Worm (Caenorhabditis elegans) whole organism, young adult: ENCODE results near the gene vps-29.

Experiments used
- B0336.3 ChIP-seq: fragments of 200-800 bp; sonication (Bioruptor generic); IDR thresholded peaks from 2 replicates; pipeline ENCODE4 v1.3.6; 2022; ENCODE audit warnings: missing genetic modification characterization, missing compliant biosample characterization
- D2030.7 ChIP-seq: fragments of 200-800 bp; sonication (Bioruptor generic); IDR thresholded peaks from 2 replicates; pipeline ENCODE4 v1.3.6; 2022; ENCODE audit warnings: missing genetic modification reagents, missing genetic modification characterization, missing compliant biosample characterization
- F10E7.11 ChIP-seq: sonication (generic microtip); optimal IDR thresholded peaks from 2 replicates; lab custom pipeline; 2017; ENCODE audit warnings: mild to moderate bottlenecking, missing genetic modification characterization, moderate library complexity, missing compliant biosample characterization
- F22D6.2 ChIP-seq: sonication (generic microtip); optimal IDR thresholded peaks from 2 replicates; lab custom pipeline; 2016; ENCODE audit warnings: mild to moderate bottlenecking, missing genetic modification characterization, missing compliant biosample characterization
- F33H1.4 ChIP-seq: fragments of 200-800 bp; sonication (Bioruptor generic); IDR thresholded peaks from 2 replicates; pipeline ENCODE4 v1.3.6; 2022; ENCODE audit warnings: missing genetic modification reagents, missing genetic modification characterization, missing compliant biosample characterization
- F39B2.1 ChIP-seq: fragments of 200-800 bp; sonication (Bioruptor generic); IDR thresholded peaks from 2 replicates; pipeline ENCODE4 v1.3.6; 2022; ENCODE audit warnings: missing genetic modification reagents, missing genetic modification characterization, missing compliant biosample characterization
- F52B5.7 ChIP-seq: sonication (generic microtip); optimal IDR thresholded peaks from 2 replicates; lab custom pipeline; 2016; ENCODE audit warnings: mild to moderate bottlenecking, missing genetic modification characterization, missing compliant biosample characterization
- K11D2.4 ChIP-seq: fragments of 200-800 bp; sonication (Bioruptor generic); IDR thresholded peaks from 2 replicates; pipeline ENCODE4 v1.3.6; 2022; ENCODE audit warnings: missing genetic modification reagents, missing genetic modification characterization, missing compliant biosample characterization
- K12H6.12 ChIP-seq: fragments of 200-800 bp; sonication (Bioruptor generic); optimal IDR thresholded peaks from 2 replicates; lab custom pipeline; 2018; ENCODE audit warnings: mild to moderate bottlenecking, missing genetic modification characterization, missing compliant biosample characterization
- T26A5.8 ChIP-seq: sonication (generic microtip); optimal IDR thresholded peaks from 2 replicates; lab custom pipeline; 2016; ENCODE audit warnings: missing genetic modification characterization, missing compliant biosample characterization
- Y79H2A.3 ChIP-seq: fragments of 200-800 bp; sonication (Bioruptor generic); conservative IDR thresholded peaks from 2 replicates; pipeline ENCODE4 v1.3.6; 2022; ENCODE audit warnings: missing genetic modification reagents, missing genetic modification characterization, missing compliant biosample characterization
- Y95B8A.8 ChIP-seq: fragments of 200-800 bp; sonication (Bioruptor generic); IDR thresholded peaks from 2 replicates; pipeline ENCODE4 v1.3.6; 2022; ENCODE audit warnings: missing genetic modification reagents, missing genetic modification characterization, missing compliant biosample characterization
- ZK185.1 ChIP-seq: sonication (generic microtip); optimal IDR thresholded peaks from 2 replicates; lab custom pipeline; 2016; ENCODE audit warnings: mild to moderate bottlenecking, missing genetic modification characterization, missing compliant biosample characterization; ENCODE audit not compliant: poor library complexity, severe bottlenecking
- akir-1 ChIP-seq: fragments of 200-800 bp; sonication (Bioruptor generic); optimal IDR thresholded peaks from 2 replicates; lab custom pipeline; 2018; ENCODE audit warnings: mild to moderate bottlenecking, missing genetic modification characterization, moderate library complexity, missing compliant biosample characterization
- atf-7 ChIP-seq: sonication (generic microtip); optimal IDR thresholded peaks from 2 replicates; lab custom pipeline; 2017; ENCODE audit warnings: mild to moderate bottlenecking, missing genetic modification characterization, missing compliant biosample characterization
- attf-3 ChIP-seq: fragments of 200-800 bp; sonication (Bioruptor generic); conservative IDR thresholded peaks from 2 replicates; pipeline ENCODE4 v1.3.6; 2022; ENCODE audit warnings: missing genetic modification reagents, missing genetic modification characterization, missing compliant biosample characterization
- attf-6 ChIP-seq: fragments of 200-800 bp; sonication (Bioruptor generic); IDR thresholded peaks from 2 replicates; pipeline ENCODE4 v1.3.6; 2022; ENCODE audit warnings: missing genetic modification reagents, missing genetic modification characterization, missing compliant biosample characterization
- bed-1 ChIP-seq: fragments of 200-800 bp; sonication (Bioruptor generic); IDR thresholded peaks from 2 replicates; pipeline ENCODE4 v1.3.6; 2022; ENCODE audit warnings: missing genetic modification reagents, missing genetic modification characterization, missing compliant biosample characterization
- ceh-91 ChIP-seq: fragments of 200-800 bp; sonication (Bioruptor generic); IDR thresholded peaks from 2 replicates; pipeline ENCODE4 v1.3.6; 2022; ENCODE audit warnings: missing genetic modification reagents, missing genetic modification characterization, missing compliant biosample characterization
- dox-1 ChIP-seq: fragments of 200-800 bp; sonication (Bioruptor generic); IDR thresholded peaks from 2 replicates; pipeline ENCODE4 v1.3.6; 2022; ENCODE audit warnings: missing genetic modification reagents, missing genetic modification characterization, missing compliant biosample characterization
- dpff-1 ChIP-seq: sonication (generic microtip); optimal IDR thresholded peaks from 2 replicates; lab custom pipeline; 2017; ENCODE audit warnings: mild to moderate bottlenecking, missing genetic modification characterization, missing compliant biosample characterization
- egl-44 ChIP-seq: fragments of 200-800 bp; sonication (Bioruptor generic); IDR thresholded peaks from 2 replicates; pipeline ENCODE4 v1.3.6; 2022; ENCODE audit warnings: missing genetic modification reagents, missing genetic modification characterization, missing compliant biosample characterization
- egrh-3 ChIP-seq: fragments of 200-800 bp; sonication (Bioruptor generic); IDR thresholded peaks from 2 replicates; pipeline ENCODE4 v1.3.6; 2022; ENCODE audit warnings: missing genetic modification reagents, missing genetic modification characterization, missing compliant biosample characterization
- ekl-4 ChIP-seq: fragments of 200-800 bp; sonication (Bioruptor generic); IDR thresholded peaks from 2 replicates; pipeline ENCODE4 v1.3.6; 2022; ENCODE audit warnings: missing genetic modification reagents, missing genetic modification characterization, missing compliant biosample characterization
- gei-17 ChIP-seq: fragments of 200-800 bp; sonication (Bioruptor generic); optimal IDR thresholded peaks from 2 replicates; lab custom pipeline; 2018; ENCODE audit warnings: mild to moderate bottlenecking, missing genetic modification characterization, missing compliant biosample characterization
- hlh-26 ChIP-seq: fragments of 200-800 bp; sonication (Bioruptor generic); conservative IDR thresholded peaks from 2 replicates; pipeline ENCODE4 v1.3.6; 2022; ENCODE audit warnings: missing genetic modification reagents, missing genetic modification characterization, missing compliant biosample characterization
- lsy-27 ChIP-seq: sonication (generic microtip); optimal IDR thresholded peaks from 2 replicates; lab custom pipeline; 2017; ENCODE audit warnings: missing genetic modification characterization, mild to moderate bottlenecking, missing compliant biosample characterization, antibody characterized with exemption, missing genotype, borderline replicate concordance; ENCODE audit not compliant: insufficient read depth
- madf-10 ChIP-seq: sonication (generic microtip); optimal IDR thresholded peaks from 2 replicates; lab custom pipeline; 2016; ENCODE audit warnings: mild to moderate bottlenecking, missing genetic modification characterization, missing compliant biosample characterization
- madf-6 ChIP-seq: fragments of 200-800 bp; sonication (Bioruptor generic); IDR thresholded peaks from 2 replicates; pipeline ENCODE4 v1.3.6; 2022; ENCODE audit warnings: missing genetic modification reagents, missing genetic modification characterization, missing compliant biosample characterization
- madf-8 ChIP-seq: fragments of 200-800 bp; sonication (Bioruptor generic); conservative IDR thresholded peaks from 2 replicates; pipeline ENCODE4 v1.3.6; 2022; ENCODE audit warnings: missing genetic modification reagents, missing genetic modification characterization, missing compliant biosample characterization
- mcd-1 ChIP-seq: fragments of 200-800 bp; sonication (Bioruptor generic); IDR thresholded peaks from 2 replicates; pipeline ENCODE4 v1.3.6; 2022; ENCODE audit warnings: missing genetic modification reagents, missing genetic modification characterization, missing compliant biosample characterization
- mel-28 ChIP-seq: sonication (generic microtip); optimal IDR thresholded peaks from 2 replicates; lab custom pipeline; 2016; ENCODE audit warnings: borderline replicate concordance, mild to moderate bottlenecking, missing genetic modification characterization, missing compliant biosample characterization
- nfya-1 ChIP-seq: sonication (generic microtip); optimal IDR thresholded peaks from 2 replicates; lab custom pipeline; 2017; ENCODE audit warnings: antibody characterized with exemption, missing compliant biosample characterization, missing genetic modification characterization, borderline replicate concordance; ENCODE audit not compliant: insufficient read depth
- nfya-2 ChIP-seq: fragments of 200-800 bp; sonication (Bioruptor generic); IDR thresholded peaks from 2 replicates; pipeline ENCODE4 v1.3.6; 2022; ENCODE audit warnings: missing genetic modification reagents, missing genetic modification characterization, missing compliant biosample characterization
- pha-4 ChIP-seq: fragments of 150-350 bp; sonication (generic microtip); optimal IDR thresholded peaks from 2 replicates; lab custom pipeline; 2014; ENCODE audit warnings: missing biosample characterization, missing genetic modification reagents, missing genetic modification characterization
- repo-1 ChIP-seq: sonication (generic microtip); optimal IDR thresholded peaks from 2 replicates; lab custom pipeline; 2017; ENCODE audit warnings: mild to moderate bottlenecking, missing genetic modification characterization, missing compliant biosample characterization
- snpc-1.1 ChIP-seq: sonication (generic microtip); optimal IDR thresholded peaks from 2 replicates; lab custom pipeline; 2017; ENCODE audit warnings: missing genetic modification characterization, mild to moderate bottlenecking, missing compliant biosample characterization, antibody characterized with exemption, moderate library complexity, missing genotype, missing genetic modification reagents; ENCODE audit not compliant: insufficient read depth
- somi-1 ChIP-seq: fragments of 200-800 bp; sonication (Bioruptor generic); optimal IDR thresholded peaks from 2 replicates; lab custom pipeline; 2018; ENCODE audit warnings: mild to moderate bottlenecking, missing genetic modification characterization, missing compliant biosample characterization
- tbx-9 ChIP-seq: sonication (generic microtip); optimal IDR thresholded peaks from 2 replicates; lab custom pipeline; 2016; ENCODE audit warnings: borderline replicate concordance, missing genetic modification characterization, inconsistent platforms, missing compliant biosample characterization
- unc-62 ChIP-seq: fragments of 150-350 bp; optimal IDR thresholded peaks from 2 replicates; lab custom pipeline; 2014; ENCODE audit warnings: missing biosample characterization, missing genetic modification reagents, missing genetic modification characterization
- zfh-2 ChIP-seq: fragments of 200-800 bp; sonication (Bioruptor generic); conservative IDR thresholded peaks from 2 replicates; pipeline ENCODE4 v1.3.6; 2022; ENCODE audit warnings: missing genetic modification reagents, missing genetic modification characterization, missing compliant biosample characterization
- ztf-18 ChIP-seq: sonication (generic microtip); optimal IDR thresholded peaks from 2 replicates; lab custom pipeline; 2016; ENCODE audit warnings: missing genotype, mild to moderate bottlenecking, missing genetic modification characterization, missing compliant biosample characterization
- ztf-28 ChIP-seq: fragments of 200-800 bp; sonication (Bioruptor generic); IDR thresholded peaks from 2 replicates; pipeline ENCODE4 v1.3.6; 2022; ENCODE audit warnings: missing genetic modification reagents, missing genetic modification characterization, missing compliant biosample characterization
- ztf-6 ChIP-seq: fragments of 200-800 bp; sonication (Bioruptor generic); IDR thresholded peaks from 2 replicates; pipeline ENCODE4 v1.3.6; 2022; ENCODE audit warnings: missing genetic modification reagents, missing genetic modification characterization, missing compliant biosample characterization

Gene vps-29

ce11 chrIII:10096525-10096972 is 16.3 kb downstream of the vps-29 start (continued):
- peak; percentile 95 for TF ChIP-seq zfh-2 (GFP tag; lab: Robert Waterston, UW)
- TF ChIP-seq tbx-9 = no peak
- TF ChIP-seq somi-1 (GFP tag; lab: Kevin White, UChicago) = peak; percentile 71
- no peak for TF ChIP-seq B0336.3
- peak; percentile 40 for TF ChIP-seq repo-1 (tag; lab: Kevin White, UChicago)
- TF ChIP-seq hlh-26 (GFP tag; lab: Robert Waterston, UW) = no peak
- TF ChIP-seq attf-6 (GFP tag; lab: Robert Waterston, UW) = no peak
- TF ChIP-seq Y79H2A.3 (GFP tag; lab: Robert Waterston, UW) = no peak
- TF ChIP-seq T26A5.8 (tag; lab: Kevin White, UChicago) = no peak
- TF ChIP-seq madf-6 (GFP tag; lab: Robert Waterston, UW) = no peak
- no peak for TF ChIP-seq unc-62 (GFP tag; lab: Kevin White, UChicago)
- TF ChIP-seq nfya-1 (tag; lab: Kevin White, UChicago) = no peak
- TF ChIP-seq bed-1 (GFP tag; lab: Robert Waterston, UW) = no peak
- TF ChIP-seq egrh-3 (GFP tag; lab: Robert Waterston, UW) = no peak
- TF ChIP-seq ceh-91 (GFP tag; lab: Robert Waterston, UW) = no peak
- TF ChIP-seq dpff-1 (tag; lab: Kevin White, UChicago) = no peak
- TF ChIP-seq atf-7 = peak; percentile 63
- no peak for TF ChIP-seq akir-1 (GFP tag; lab: Kevin White, UChicago)
- no peak for TF ChIP-seq Y95B8A.8 (GFP tag; lab: Robert Waterston, UW)
- TF ChIP-seq F22D6.2 (tag; lab: Kevin White, UChicago) = no peak
- no peak for TF ChIP-seq lsy-27 (tag; lab: Kevin White, UChicago)
- TF ChIP-seq mcd-1 = peak; percentile 73
- TF ChIP-seq madf-10 (tag; lab: Kevin White, UChicago) = peak; percentile 54
- TF ChIP-seq K12H6.12 = peak; percentile 92
- no peak for TF ChIP-seq D2030.7
- peak; percentile 33 for TF ChIP-seq ZK185.1 (tag; lab: Kevin White, UChicago)
- peak; percentile 7 for TF ChIP-seq pha-4 (tag; lab: Kevin White, UChicago)
- TF ChIP-seq ekl-4 (GFP tag; lab: Robert Waterston, UW) = peak; percentile 70
- no peak for TF ChIP-seq F39B2.1
- TF ChIP-seq gei-17 (GFP tag; lab: Kevin White, UChicago) = no peak
- TF ChIP-seq mel-28 (tag; lab: Kevin White, UChicago) = no peak
- TF ChIP-seq ztf-28 (GFP tag; lab: Robert Waterston, UW) = 0 out of 2 replicates have a peak, but pooled peaks have one; percentile 13
- no peak for TF ChIP-seq F52B5.7 (tag; lab: Kevin White, UChicago)
- TF ChIP-seq ztf-18 (tag; lab: Kevin White, UChicago) = peak; percentile 63
- no peak for TF ChIP-seq F10E7.11 (tag; lab: Kevin White, UChicago)
- peak; percentile 78 for TF ChIP-seq dox-1
- TF ChIP-seq snpc-1.1 (tag; lab: Kevin White, UChicago) = no peak
- TF ChIP-seq ztf-6 (GFP tag; lab: Robert Waterston, UW) = no peak

DNA sequence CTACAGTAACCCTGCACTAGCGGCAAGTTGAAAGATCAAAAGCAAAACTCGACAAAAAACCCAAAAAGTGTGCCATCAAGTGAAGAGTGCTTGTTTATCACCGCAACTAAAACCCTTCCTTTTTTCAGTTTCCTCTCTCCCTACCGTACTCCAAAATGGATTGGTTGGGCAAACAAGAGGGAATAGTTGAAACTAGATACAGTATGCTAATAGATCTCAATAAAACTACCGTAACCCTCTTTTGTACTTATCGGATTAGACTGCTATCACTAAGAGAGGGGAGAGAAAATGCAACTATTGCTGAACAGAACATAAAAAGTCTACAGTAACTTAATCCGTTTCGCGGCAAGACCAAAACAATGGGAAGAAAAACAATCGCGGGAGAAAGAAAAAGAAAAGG is 17.5 kb downstream of the vps-29 start:
- 0 out of 2 replicates have a peak, but pooled peaks have one; percentile 26 for TF ChIP-seq nfya-2 (GFP tag; lab: Robert Waterston, UW)
- TF ChIP-seq egl-44 (GFP tag; lab: Robert Waterston, UW) = no peak
- no peak for TF ChIP-seq F33H1.4 (GFP tag; lab: Robert Waterston, UW)
- TF ChIP-seq K11D2.4 (GFP tag; lab: Robert Waterston, UW) = no peak
- no peak for TF ChIP-seq madf-8
- TF ChIP-seq lsy-27 (tag; lab: Kevin White, UChicago) = no peak
- TF ChIP-seq attf-3 (GFP tag; lab: Robert Waterston, UW) = no peak
